Worm (Caenorhabditis elegans) whole organism, L4 larva: ENCODE results near the gene stn-2.

Source experiments
- F26F4.8 ChIP-seq: fragments of 200-800 bp; sonication (Bioruptor generic); conservative IDR thresholded peaks from 2 replicates; pipeline ENCODE4 v1.3.6; 2022; ENCODE audit warnings: missing genetic modification characterization, missing compliant biosample characterization
- F37D6.2 ChIP-seq: sonication (generic microtip); optimal IDR thresholded peaks from 2 replicates; lab custom pipeline; 2016; ENCODE audit warnings: mild to moderate bottlenecking, missing genetic modification characterization, missing compliant biosample characterization
- aha-1 ChIP-seq: fragments of 150-350 bp; peaks from one replicate; lab custom pipeline; 2014; ENCODE audit warnings: missing biosample characterization, missing genetic modification characterization
- arid-1 ChIP-seq: fragments of 200-800 bp; sonication (Bioruptor generic); conservative IDR thresholded peaks from 2 replicates; pipeline ENCODE4 v1.3.6; 2022; ENCODE audit warnings: missing genetic modification reagents, missing genetic modification characterization, missing compliant biosample characterization
- attf-4 ChIP-seq: sonication (generic microtip); optimal IDR thresholded peaks from 3 replicates; lab custom pipeline; 2017; ENCODE audit warnings: missing biosample characterization, missing genetic modification characterization
- ceh-28 ChIP-seq: fragments of 150-350 bp; optimal IDR thresholded peaks from 2 replicates; lab custom pipeline; 2014; ENCODE audit warnings: missing biosample characterization, missing genetic modification reagents, missing genetic modification characterization
- ceh-62 ChIP-seq: sonication (generic microtip); optimal IDR thresholded peaks from 2 replicates; lab custom pipeline; 2017; ENCODE audit warnings: missing biosample characterization, missing genetic modification characterization
- cey-2 ChIP-seq: sonication (generic microtip); optimal IDR thresholded peaks from 3 replicates; lab custom pipeline; 2017; ENCODE audit warnings: missing genetic modification characterization, mild to moderate bottlenecking, missing compliant biosample characterization, antibody characterized with exemption, borderline replicate concordance; ENCODE audit not compliant: insufficient read depth
- dmd-6 ChIP-seq: fragments of 200-800 bp; sonication (Bioruptor generic); IDR thresholded peaks from 2 replicates; pipeline ENCODE4 v1.3.6; 2022; ENCODE audit warnings: missing genetic modification reagents, missing genetic modification characterization, missing compliant biosample characterization
- dpl-1 ChIP-seq: fragments of 150-350 bp; optimal IDR thresholded peaks from 2 replicates; lab custom pipeline; 2014; ENCODE audit warnings: missing biosample characterization, missing genetic modification reagents, missing genetic modification characterization
- duxl-1 ChIP-seq: sonication (generic microtip); optimal IDR thresholded peaks from 2 replicates; lab custom pipeline; 2016; ENCODE audit warnings: mild to moderate bottlenecking, missing genetic modification characterization, moderate library complexity, missing compliant biosample characterization; ENCODE audit not compliant: poor library complexity
- hlh-30 ChIP-seq: sonication (generic microtip); optimal IDR thresholded peaks from 2 replicates; lab custom pipeline; 2017; ENCODE audit warnings: antibody characterized with exemption, mild to moderate bottlenecking, missing genetic modification characterization, missing compliant biosample characterization; ENCODE audit not compliant: insufficient read depth
- jun-1 ChIP-seq: fragments of 150-350 bp; optimal IDR thresholded peaks from 2 replicates; lab custom pipeline; 2014; ENCODE audit warnings: missing biosample characterization, missing genetic modification reagents, missing genetic modification characterization
- lin-13 ChIP-seq: fragments of 150-350 bp; optimal IDR thresholded peaks from 2 replicates; lab custom pipeline; 2014; ENCODE audit warnings: missing biosample characterization, missing genetic modification reagents, missing genetic modification characterization
- lin-38 ChIP-seq: fragments of 200-800 bp; sonication (Bioruptor generic); IDR thresholded peaks from 2 replicates; pipeline ENCODE4 v1.3.6; 2022; ENCODE audit warnings: missing genetic modification reagents, missing genetic modification characterization, missing compliant biosample characterization
- mdt-29 ChIP-seq: fragments of 200-800 bp; sonication (Bioruptor generic); IDR thresholded peaks from 2 replicates; pipeline ENCODE4 v1.3.6; 2022; ENCODE audit warnings: missing genetic modification reagents, missing genetic modification characterization, missing compliant biosample characterization
- mep-1 ChIP-seq: fragments of 150-350 bp; sonication (generic microtip); optimal IDR thresholded peaks from 3 replicates; lab custom pipeline; 2014; ENCODE audit warnings: missing biosample characterization, missing genetic modification characterization
- nhr-11 ChIP-seq: fragments of 150-350 bp; optimal IDR thresholded peaks from 2 replicates; lab custom pipeline; 2014; ENCODE audit warnings: missing biosample characterization, missing genetic modification characterization
- nhr-41 ChIP-seq: fragments of 200-800 bp; sonication (Bioruptor generic); IDR thresholded peaks from 2 replicates; pipeline ENCODE4 v1.3.6; 2022; ENCODE audit warnings: missing genetic modification reagents, missing genetic modification characterization, missing compliant biosample characterization
- nhr-76 ChIP-seq: fragments of 150-350 bp; optimal IDR thresholded peaks from 2 replicates; lab custom pipeline; 2014; ENCODE audit warnings: missing biosample characterization, missing genetic modification characterization
- saeg-2 ChIP-seq: fragments of 200-800 bp; sonication (Bioruptor generic); IDR thresholded peaks from 2 replicates; pipeline ENCODE4 v1.3.6; 2022; ENCODE audit warnings: missing genetic modification reagents, missing genetic modification characterization, missing compliant biosample characterization
- sdz-12 ChIP-seq: fragments of 200-800 bp; sonication (Bioruptor generic); optimal IDR thresholded peaks from 2 replicates; lab custom pipeline; 2018; ENCODE audit warnings: mild to moderate bottlenecking, missing genetic modification characterization, missing compliant biosample characterization
- snpc-1.2 ChIP-seq: fragments of 200-800 bp; sonication (Bioruptor generic); IDR thresholded peaks from 2 replicates; pipeline ENCODE4 v1.3.6; 2022; ENCODE audit warnings: missing genetic modification reagents, missing genetic modification characterization, missing compliant biosample characterization
- tag-97 ChIP-seq: fragments of 200-800 bp; sonication (Bioruptor generic); IDR thresholded peaks from 2 replicates; pipeline ENCODE4 v1.3.6; 2022; ENCODE audit warnings: missing genetic modification characterization, missing compliant biosample characterization
- unc-62 ChIP-seq, 3 experiments: fragments of 150-350 bp in 1 of 3; sonication (generic microtip); optimal IDR thresholded peaks in 2 of 3; peaks in 1 of 3; 1 replicate in 1 of 3; 2 replicates in 2 of 3; lab custom pipeline; 2014 to 2017; ENCODE audit warnings: missing biosample characterization in 3 of 3, missing genetic modification characterization in 3 of 3, missing genetic modification reagents in 3 of 3, missing genotype in 1 of 3
- zag-1 ChIP-seq: fragments of 150-350 bp; optimal IDR thresholded peaks from 2 replicates; lab custom pipeline; 2014; ENCODE audit warnings: missing biosample characterization, missing genetic modification characterization
- ztf-11 ChIP-seq: fragments of 150-350 bp; optimal IDR thresholded peaks from 2 replicates; lab custom pipeline; 2014; ENCODE audit warnings: missing biosample characterization, missing genetic modification characterization
- ztf-7 ChIP-seq: fragments of 150-350 bp; optimal IDR thresholded peaks from 2 replicates; lab custom pipeline; 2014; ENCODE audit warnings: missing biosample characterization, missing genetic modification characterization

The stn-2 gene

DNA sequence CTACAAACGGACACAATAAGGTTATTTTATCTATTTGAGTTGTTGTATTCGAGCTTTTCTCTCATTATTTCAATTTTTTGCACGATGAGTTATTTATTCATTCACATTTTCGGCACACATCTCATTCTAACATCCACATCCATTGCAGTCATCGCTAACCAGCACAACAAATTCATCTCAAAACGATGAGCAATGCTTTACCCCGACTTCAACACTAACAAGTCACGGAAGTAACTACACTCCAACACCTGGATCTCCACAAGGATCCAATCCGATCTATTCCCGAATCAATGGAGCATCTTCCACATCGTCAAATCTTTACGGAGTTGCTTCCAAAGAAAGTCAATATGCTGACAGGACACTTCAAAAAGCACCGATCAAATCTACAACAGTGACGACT is 43.7 kb upstream of the stn-2 start:
- peak; percentile 72 for TF ChIP-seq aha-1 (tag; lab: Kevin White, UChicago)
- peak in 1 of 2 experiments; percentile 94 for TF ChIP-seq unc-62 (GFP tag; optimal IDR thresholded peaks at IDR 0.05 in 1 of 2; lab: Kevin White, UChicago)
- TF ChIP-seq unc-62 (tag; optimal IDR thresholded peaks at IDR 0.05; lab: Kevin White, UChicago): no peak
- TF ChIP-seq attf-4 (tag; lab: Kevin White, UChicago): no peak

DNA sequence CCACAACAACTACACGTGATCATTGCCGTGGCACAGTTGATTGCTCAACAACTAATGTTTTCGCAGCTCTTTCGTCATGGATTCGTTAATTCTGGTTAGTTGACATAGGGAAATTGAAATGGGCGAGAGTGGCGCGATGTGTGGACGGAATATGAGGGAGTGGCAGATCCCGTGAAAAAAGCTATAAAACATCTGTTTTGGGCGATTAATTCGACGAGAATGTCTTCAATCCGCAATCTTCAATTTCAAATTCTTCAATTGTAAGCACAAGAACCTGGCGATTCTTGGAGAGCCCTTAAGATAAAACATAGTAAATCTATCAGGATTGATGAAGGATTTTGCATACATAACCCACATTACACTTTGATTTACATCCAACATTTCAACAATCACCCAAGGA is 40.1 kb upstream of the stn-2 start:
- no peak for TF ChIP-seq F37D6.2
- TF ChIP-seq unc-62 (GFP tag; optimal IDR thresholded peaks at IDR 0.05 in 1 of 2; lab: Kevin White, UChicago): peak in 1 of 2 experiments; percentile 72
- TF ChIP-seq unc-62 (tag; optimal IDR thresholded peaks at IDR 0.05; lab: Kevin White, UChicago): no peak
- TF ChIP-seq aha-1 (tag; lab: Kevin White, UChicago): peak; percentile 46
- TF ChIP-seq lin-38 (GFP tag; lab: Robert Waterston, UW): no peak

DNA sequence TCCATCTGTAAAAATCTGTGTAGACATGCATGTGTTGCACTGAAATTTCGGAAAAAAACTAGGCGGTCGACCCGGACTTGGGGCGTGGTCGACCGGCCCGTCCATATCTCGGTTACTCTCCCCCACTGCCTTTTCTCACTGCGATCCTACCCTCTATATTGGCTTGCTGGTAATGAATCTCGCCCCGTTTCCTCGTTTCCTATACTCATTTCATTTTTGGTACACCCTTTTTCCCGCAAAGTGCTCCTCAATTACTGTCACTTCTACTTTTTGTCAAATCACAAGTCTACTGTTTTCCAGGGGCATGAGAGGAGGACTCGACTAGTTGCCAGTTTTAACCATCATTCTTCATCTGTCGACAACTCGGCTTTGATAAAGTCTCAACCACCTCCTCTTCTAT is 38.6 kb upstream of the stn-2 start, which contains the start of gene K09F5.6:
Gene K09F5.6 (plus strand): TSS at position 301 of the 400 bp plus-strand sequence.
- TF ChIP-seq ztf-7: no peak
- TF ChIP-seq duxl-1: no peak
- no peak for TF ChIP-seq lin-13
- TF ChIP-seq saeg-2: no peak
- no peak for TF ChIP-seq F26F4.8
- TF ChIP-seq aha-1 (tag; lab: Kevin White, UChicago): no peak
- no peak for TF ChIP-seq ceh-28 (tag; lab: Kevin White, UChicago)
- no peak for TF ChIP-seq ceh-62 (tag; lab: Kevin White, UChicago)
- no peak for TF ChIP-seq ztf-11
- TF ChIP-seq dpl-1 (GFP tag; lab: Kevin White, UChicago): no peak

ce11 chrX:7715463-7715862 is 35.0 kb upstream of the stn-2 start:
- TF ChIP-seq nhr-11 (tag; lab: Kevin White, UChicago) (peak; percentile 55), mdt-29 (GFP tag; lab: Robert Waterston, UW) (no peak), unc-62 (GFP tag; optimal IDR thresholded peaks at IDR 0.05 in 1 of 2; lab: Kevin White, UChicago) (peak in 1 of 2 experiments; percentile 90), unc-62 (tag; optimal IDR thresholded peaks at IDR 0.05; lab: Kevin White, UChicago) (no peak)
- TF ChIP-seq, all 104 proteins: peak for 2

DNA sequence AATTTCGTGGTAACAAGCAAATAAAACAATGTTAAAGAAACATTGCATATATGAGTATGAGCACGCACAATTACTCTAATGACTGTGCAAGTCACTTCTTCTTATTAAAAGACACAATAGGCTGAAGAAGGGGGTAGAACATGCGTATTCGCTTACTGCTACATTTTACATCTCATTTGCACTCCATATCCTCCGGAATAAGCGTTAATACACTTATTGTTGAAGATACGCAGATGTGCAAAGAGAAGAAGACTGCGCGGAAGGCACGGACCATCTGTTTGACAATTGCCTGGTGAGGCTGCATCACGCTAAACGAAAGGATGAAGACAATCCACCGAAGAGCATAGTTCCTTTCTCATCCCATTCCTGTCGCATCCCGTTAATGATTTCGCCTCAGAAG is 32.5 kb upstream of the stn-2 start:
- TF ChIP-seq cey-2: no peak
- TF ChIP-seq nhr-76: no peak
- TF ChIP-seq dmd-6 (GFP tag; lab: Robert Waterston, UW): no peak
- TF ChIP-seq zag-1 (tag; lab: Kevin White, UChicago): no peak

ce11 chrX:7710643-7711042 is 30.2 kb upstream of the stn-2 start, which contains the start of gene K09F5.4:
Gene K09F5.4 (minus strand): TSS chrX:7710743.
- no peak for TF ChIP-seq F37D6.2
- TF ChIP-seq nhr-41 (GFP tag; lab: Robert Waterston, UW): no peak
- TF ChIP-seq snpc-1.2 (GFP tag; lab: Robert Waterston, UW): no peak
- no peak for TF ChIP-seq sdz-12 (GFP tag; lab: Kevin White, UChicago)
- no peak for TF ChIP-seq dpl-1 (GFP tag; lab: Kevin White, UChicago)
- TF ChIP-seq mep-1: no peak
- no peak for TF ChIP-seq jun-1 (tag; lab: Kevin White, UChicago)
- TF ChIP-seq tag-97 (GFP tag; lab: Robert Waterston, UW): no peak
- no peak for TF ChIP-seq ztf-11

DNA sequence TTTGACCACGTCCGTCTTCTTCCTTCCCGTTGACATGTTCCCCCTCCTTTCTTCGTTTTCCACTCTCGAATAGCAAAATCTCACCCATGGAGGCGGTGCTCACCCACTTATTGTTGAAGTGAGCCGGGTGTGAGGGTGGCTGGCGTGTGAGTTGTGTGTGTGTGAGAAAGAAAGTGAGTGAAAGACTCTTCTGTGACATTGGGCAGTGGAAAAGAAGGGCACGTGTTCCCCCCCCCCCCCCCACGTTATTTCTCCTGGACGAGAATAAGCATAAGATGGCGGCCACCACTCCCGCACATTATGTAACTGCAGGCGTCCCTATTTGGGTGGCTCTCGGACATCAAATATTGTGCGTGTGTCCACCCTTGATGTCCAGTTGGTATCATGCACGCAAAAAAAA is 29.8 kb upstream of the stn-2 start:
- TF ChIP-seq mep-1: no peak
- peak; percentile 20 for TF ChIP-seq hlh-30 (tag; lab: Kevin White, UChicago)
- no peak for TF ChIP-seq arid-1 (GFP tag; lab: Robert Waterston, UW)
- peak; percentile 48 for TF ChIP-seq aha-1 (tag; lab: Kevin White, UChicago)
- TF ChIP-seq, all 104 proteins: peak for 2
